Worm (Caenorhabditis elegans) whole organism, midembryonic: ENCODE results near the gene npp-27.

Experiments used
- med-1 ChIP-seq: sonication (generic microtip); optimal IDR thresholded peaks from 2 replicates; lab custom pipeline; 2017; ENCODE audit warnings: missing genetic modification characterization, mild to moderate bottlenecking, missing compliant biosample characterization, antibody characterized with exemption, missing genetic modification reagents; ENCODE audit not compliant: insufficient read depth
- tab-1 ChIP-seq: fragments of 200-800 bp; sonication (Bioruptor generic); IDR thresholded peaks from 2 replicates; pipeline ENCODE4 v1.3.6; 2022; ENCODE audit warnings: missing genetic modification characterization, missing compliant biosample characterization

- TF ChIP-seq med-1 (GFP tag; lab: Kevin White, UChicago) (no peak), tab-1 (GFP tag; lab: Robert Waterston, UW) (no peak)
Measured at ce11 chrIV:7898489-7898888, 11.6 kb downstream of the npp-27 start.
